Worm (Caenorhabditis elegans) whole organism, L4 larva: ENCODE measurements around the gene R02E12.4.

Experiments used
- D1046.2 ChIP-seq: fragments of 200-800 bp; sonication (Bioruptor generic); IDR thresholded peaks from 2 replicates; pipeline ENCODE4 v1.3.6; 2022; ENCODE audit warnings: missing genetic modification characterization, missing compliant biosample characterization
- F37D6.2 ChIP-seq: sonication (generic microtip); optimal IDR thresholded peaks from 2 replicates; lab custom pipeline; 2016; ENCODE audit warnings: mild to moderate bottlenecking, missing genetic modification characterization, missing compliant biosample characterization
- F49E8.2 ChIP-seq: sonication (generic microtip); optimal IDR thresholded peaks from 2 replicates; lab custom pipeline; 2016; ENCODE audit warnings: missing compliant biosample characterization, mild to moderate bottlenecking, missing genetic modification characterization, borderline replicate concordance
- T20F7.1 ChIP-seq: fragments of 200-800 bp; sonication (Bioruptor generic); optimal IDR thresholded peaks from 2 replicates; lab custom pipeline; 2018; ENCODE audit warnings: mild to moderate bottlenecking, missing genetic modification characterization, missing compliant biosample characterization
- Y105C5A.15 ChIP-seq: fragments of 200-800 bp; sonication (Bioruptor generic); IDR thresholded peaks from 2 replicates; pipeline ENCODE4 v1.3.6; 2022; ENCODE audit warnings: missing genetic modification characterization, missing compliant biosample characterization
- Y48G9A.11 ChIP-seq: fragments of 200-800 bp; sonication (Bioruptor generic); IDR thresholded peaks from 2 replicates; pipeline ENCODE4 v1.3.6; 2022; ENCODE audit warnings: missing genetic modification reagents, missing genetic modification characterization, missing compliant biosample characterization
- Y75B8A.6 ChIP-seq: fragments of 200-800 bp; sonication (Bioruptor generic); IDR thresholded peaks from 2 replicates; pipeline ENCODE4 v1.3.6; 2022; ENCODE audit warnings: missing genetic modification reagents, missing genetic modification characterization, missing compliant biosample characterization
- ZK546.5 ChIP-seq, 2 experiments: sonication (generic microtip); optimal IDR thresholded peaks; 2 replicates each; lab custom pipeline; 2017; ENCODE audit warnings: missing biosample characterization in 2 of 2, missing genetic modification characterization in 2 of 2
- aha-1 ChIP-seq: fragments of 150-350 bp; peaks from one replicate; lab custom pipeline; 2014; ENCODE audit warnings: missing biosample characterization, missing genetic modification characterization
- ceh-20 ChIP-seq: fragments of 200-800 bp; sonication (Bioruptor generic); IDR thresholded peaks from 2 replicates; pipeline ENCODE4 v1.3.6; 2022; ENCODE audit warnings: missing genetic modification reagents, missing genetic modification characterization, missing compliant biosample characterization
- ceh-28 ChIP-seq: fragments of 150-350 bp; optimal IDR thresholded peaks from 2 replicates; lab custom pipeline; 2014; ENCODE audit warnings: missing biosample characterization, missing genetic modification reagents, missing genetic modification characterization
- ceh-32 ChIP-seq: sonication (generic microtip); optimal IDR thresholded peaks from 2 replicates; lab custom pipeline; 2016; ENCODE audit warnings: mild to moderate bottlenecking, missing genetic modification characterization, missing compliant biosample characterization; ENCODE audit not compliant: poor library complexity
- ceh-82 ChIP-seq: sonication (generic microtip); optimal IDR thresholded peaks from 2 replicates; lab custom pipeline; 2017; ENCODE audit warnings: missing biosample characterization, missing genetic modification characterization
- cey-2 ChIP-seq: sonication (generic microtip); optimal IDR thresholded peaks from 3 replicates; lab custom pipeline; 2017; ENCODE audit warnings: missing genetic modification characterization, mild to moderate bottlenecking, missing compliant biosample characterization, antibody characterized with exemption, borderline replicate concordance; ENCODE audit not compliant: insufficient read depth
- ctbp-1 ChIP-seq: fragments of 200-800 bp; sonication (Bioruptor generic); IDR thresholded peaks from 2 replicates; pipeline ENCODE4 v1.3.6; 2022; ENCODE audit warnings: missing genetic modification reagents, missing genetic modification characterization, missing compliant biosample characterization
- daf-16 ChIP-seq, 3 experiments: sonication (generic microtip); optimal IDR thresholded peaks; 2 replicates each; lab custom pipeline; 2016 to 2017; ENCODE audit warnings: missing genetic modification characterization in 3 of 3, missing genetic modification reagents in 3 of 3, mild to moderate bottlenecking in 2 of 3, missing compliant biosample characterization in 2 of 3, missing biosample characterization in 1 of 3, moderate library complexity in 1 of 3
- daf-19 ChIP-seq: fragments of 200-800 bp; sonication (Bioruptor generic); conservative IDR thresholded peaks from 2 replicates; pipeline ENCODE4 v1.3.6; 2022; ENCODE audit warnings: missing genetic modification characterization, missing compliant biosample characterization
- daf-8 ChIP-seq: fragments of 200-800 bp; sonication (Bioruptor generic); IDR thresholded peaks from 2 replicates; pipeline ENCODE4 v1.3.6; 2022; ENCODE audit warnings: missing genetic modification characterization, missing compliant biosample characterization
- dmd-6 ChIP-seq: fragments of 200-800 bp; sonication (Bioruptor generic); IDR thresholded peaks from 2 replicates; pipeline ENCODE4 v1.3.6; 2022; ENCODE audit warnings: missing genetic modification reagents, missing genetic modification characterization, missing compliant biosample characterization
- dmd-8 ChIP-seq: fragments of 200-800 bp; sonication (Bioruptor generic); IDR thresholded peaks from 2 replicates; pipeline ENCODE4 v1.3.6; 2022; ENCODE audit warnings: missing genetic modification characterization, missing compliant biosample characterization
- dpl-1 ChIP-seq: fragments of 150-350 bp; optimal IDR thresholded peaks from 2 replicates; lab custom pipeline; 2014; ENCODE audit warnings: missing biosample characterization, missing genetic modification reagents, missing genetic modification characterization
- egl-43 ChIP-seq: fragments of 200-800 bp; sonication (Bioruptor generic); IDR thresholded peaks from 2 replicates; pipeline ENCODE4 v1.3.6; 2022; ENCODE audit warnings: missing genetic modification reagents, missing genetic modification characterization, missing compliant biosample characterization
- hlh-30 ChIP-seq: sonication (generic microtip); optimal IDR thresholded peaks from 2 replicates; lab custom pipeline; 2017; ENCODE audit warnings: antibody characterized with exemption, mild to moderate bottlenecking, missing genetic modification characterization, missing compliant biosample characterization; ENCODE audit not compliant: insufficient read depth
- hmg-1.1 ChIP-seq: fragments of 200-800 bp; sonication (Bioruptor generic); IDR thresholded peaks from 2 replicates; pipeline ENCODE4 v1.3.6; 2022; ENCODE audit warnings: missing genetic modification reagents, missing genetic modification characterization, missing compliant biosample characterization
- lim-7 ChIP-seq: fragments of 200-800 bp; sonication (Bioruptor generic); IDR thresholded peaks from 2 replicates; pipeline ENCODE4 v1.3.6; 2022; ENCODE audit warnings: missing genetic modification characterization, missing compliant biosample characterization
- lin-13 ChIP-seq: fragments of 150-350 bp; optimal IDR thresholded peaks from 2 replicates; lab custom pipeline; 2014; ENCODE audit warnings: missing biosample characterization, missing genetic modification reagents, missing genetic modification characterization
- lin-15B ChIP-seq: fragments of 150-350 bp; sonication (generic microtip); optimal IDR thresholded peaks from 3 replicates; lab custom pipeline; 2014; ENCODE audit warnings: missing biosample characterization, missing genetic modification characterization
- mdt-29 ChIP-seq: fragments of 200-800 bp; sonication (Bioruptor generic); IDR thresholded peaks from 2 replicates; pipeline ENCODE4 v1.3.6; 2022; ENCODE audit warnings: missing genetic modification reagents, missing genetic modification characterization, missing compliant biosample characterization
- mep-1 ChIP-seq: fragments of 150-350 bp; sonication (generic microtip); optimal IDR thresholded peaks from 3 replicates; lab custom pipeline; 2014; ENCODE audit warnings: missing biosample characterization, missing genetic modification characterization
- nhr-10 ChIP-seq: fragments of 150-350 bp; optimal IDR thresholded peaks from 2 replicates; lab custom pipeline; 2014; ENCODE audit warnings: missing biosample characterization, missing genetic modification characterization
- nhr-102 ChIP-seq: sonication (generic microtip); optimal IDR thresholded peaks from 2 replicates; lab custom pipeline; 2016; ENCODE audit warnings: mild to moderate bottlenecking, missing genetic modification characterization, moderate library complexity, missing compliant biosample characterization
- nhr-11 ChIP-seq: fragments of 150-350 bp; optimal IDR thresholded peaks from 2 replicates; lab custom pipeline; 2014; ENCODE audit warnings: missing biosample characterization, missing genetic modification characterization
- nhr-237 ChIP-seq: sonication (generic microtip); optimal IDR thresholded peaks from 2 replicates; lab custom pipeline; 2017; ENCODE audit warnings: missing biosample characterization, missing genetic modification characterization
- nhr-28 ChIP-seq: fragments of 150-350 bp; optimal IDR thresholded peaks from 2 replicates; lab custom pipeline; 2014; ENCODE audit warnings: missing biosample characterization, missing genetic modification characterization
- nhr-41 ChIP-seq: fragments of 200-800 bp; sonication (Bioruptor generic); IDR thresholded peaks from 2 replicates; pipeline ENCODE4 v1.3.6; 2022; ENCODE audit warnings: missing genetic modification reagents, missing genetic modification characterization, missing compliant biosample characterization
- nhr-42 ChIP-seq: fragments of 200-800 bp; sonication (Bioruptor generic); IDR thresholded peaks from 2 replicates; pipeline ENCODE4 v1.3.6; 2022; ENCODE audit warnings: missing genetic modification characterization, missing compliant biosample characterization
- nhr-48 ChIP-seq: sonication (generic microtip); optimal IDR thresholded peaks from 2 replicates; lab custom pipeline; 2016; ENCODE audit warnings: mild to moderate bottlenecking, missing genetic modification characterization, missing compliant biosample characterization
- nhr-6 ChIP-seq: fragments of 150-350 bp; optimal IDR thresholded peaks from 2 replicates; lab custom pipeline; 2014; ENCODE audit warnings: missing biosample characterization, missing genetic modification characterization
- nhr-76 ChIP-seq: fragments of 150-350 bp; optimal IDR thresholded peaks from 2 replicates; lab custom pipeline; 2014; ENCODE audit warnings: missing biosample characterization, missing genetic modification characterization
- nhr-77 ChIP-seq: fragments of 150-350 bp; optimal IDR thresholded peaks from 2 replicates; lab custom pipeline; 2014; ENCODE audit warnings: missing biosample characterization, missing genetic modification characterization
- pqm-1 ChIP-seq: sonication (generic microtip); optimal IDR thresholded peaks from 2 replicates; lab custom pipeline; 2017; ENCODE audit warnings: missing biosample characterization, missing genetic modification characterization
- set-16 ChIP-seq: fragments of 200-800 bp; sonication (Bioruptor generic); IDR thresholded peaks from 2 replicates; pipeline ENCODE4 v1.3.6; 2022; ENCODE audit warnings: missing genetic modification reagents, missing genetic modification characterization, missing compliant biosample characterization
- snpc-1.2 ChIP-seq: fragments of 200-800 bp; sonication (Bioruptor generic); IDR thresholded peaks from 2 replicates; pipeline ENCODE4 v1.3.6; 2022; ENCODE audit warnings: missing genetic modification reagents, missing genetic modification characterization, missing compliant biosample characterization
- snpc-4 ChIP-seq: fragments of 150-350 bp; optimal IDR thresholded peaks from 2 replicates; lab custom pipeline; 2014; ENCODE audit warnings: missing biosample characterization, missing genetic modification characterization
- spr-1 ChIP-seq: sonication (generic microtip); optimal IDR thresholded peaks from 2 replicates; lab custom pipeline; 2016; ENCODE audit warnings: mild to moderate bottlenecking, missing genetic modification characterization, missing compliant biosample characterization
- spr-3 ChIP-seq: fragments of 200-800 bp; sonication (Bioruptor generic); optimal IDR thresholded peaks from 2 replicates; lab custom pipeline; 2018; ENCODE audit warnings: mild to moderate bottlenecking, missing genetic modification characterization, missing compliant biosample characterization
- unc-130 ChIP-seq: sonication (generic microtip); optimal IDR thresholded peaks from 2 replicates; lab custom pipeline; 2016; ENCODE audit warnings: missing genetic modification reagents, missing genetic modification characterization, missing compliant biosample characterization
- vab-7 ChIP-seq: fragments of 200-800 bp; sonication (Bioruptor generic); IDR thresholded peaks from 2 replicates; pipeline ENCODE4 v1.3.6; 2022; ENCODE audit warnings: missing genetic modification reagents, missing genetic modification characterization, missing compliant biosample characterization
- zfp-3 ChIP-seq: fragments of 200-800 bp; sonication (Bioruptor generic); conservative IDR thresholded peaks from 2 replicates; pipeline ENCODE4 v1.3.6; 2022; ENCODE audit warnings: missing genetic modification reagents, missing genetic modification characterization, missing compliant biosample characterization
- zip-11 ChIP-seq: fragments of 200-800 bp; sonication (Bioruptor generic); IDR thresholded peaks from 2 replicates; pipeline ENCODE4 v1.3.6; 2022; ENCODE audit warnings: missing genetic modification characterization, missing compliant biosample characterization
- ztf-11 ChIP-seq: fragments of 150-350 bp; optimal IDR thresholded peaks from 2 replicates; lab custom pipeline; 2014; ENCODE audit warnings: missing biosample characterization, missing genetic modification characterization
- ztf-7 ChIP-seq: fragments of 150-350 bp; optimal IDR thresholded peaks from 2 replicates; lab custom pipeline; 2014; ENCODE audit warnings: missing biosample characterization, missing genetic modification characterization

The R02E12.4 gene

DNA sequence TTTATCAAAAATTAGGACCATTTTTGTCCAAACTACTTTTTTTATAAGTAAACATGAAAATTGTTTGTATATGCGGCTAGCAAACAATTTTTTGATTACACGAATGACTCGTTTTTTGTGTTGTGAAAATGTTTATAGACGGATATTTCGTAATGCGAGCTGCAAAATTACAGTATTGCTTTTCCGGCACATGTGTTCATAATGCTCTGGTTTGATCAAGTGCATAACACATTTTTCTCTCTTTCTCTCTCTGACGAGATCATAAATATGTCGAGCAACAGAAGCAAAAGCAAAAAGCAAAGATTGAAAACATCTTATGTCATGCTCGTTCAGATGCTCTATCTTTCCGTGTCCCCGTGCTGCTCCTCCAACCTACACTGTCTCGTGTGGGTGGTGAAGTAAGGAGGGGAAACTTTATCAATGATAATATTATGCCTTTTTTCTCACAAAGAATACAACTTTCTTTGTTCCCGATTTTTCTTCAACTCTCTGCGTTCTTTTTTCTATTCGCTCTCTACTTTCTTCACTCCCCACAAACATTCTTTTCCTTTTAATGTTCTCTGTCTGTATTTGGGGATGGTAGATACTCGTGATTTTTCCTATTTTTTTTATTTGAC is 13.6 kb downstream of the R02E12.4 start (continued):
- no peak for TF ChIP-seq nhr-76 (tag; lab: Kevin White, UChicago)
- no peak for TF ChIP-seq D1046.2 (GFP tag; lab: Robert Waterston, UW)
- TF ChIP-seq dmd-8 (GFP tag; lab: Robert Waterston, UW), result no peak
- no peak for TF ChIP-seq nhr-237 (tag; lab: Kevin White, UChicago)
- TF ChIP-seq T20F7.1 (GFP tag; lab: Kevin White, UChicago), result peak; percentile 18
- TF ChIP-seq pqm-1 (tag; lab: Kevin White, UChicago), result peak; percentile 53
- TF ChIP-seq mdt-29 (GFP tag; lab: Robert Waterston, UW), result no peak
- no peak for TF ChIP-seq lim-7 (GFP tag; lab: Robert Waterston, UW)
- TF ChIP-seq zfp-3, result no peak
- peak; percentile 93 for TF ChIP-seq aha-1 (tag; lab: Kevin White, UChicago)
- TF ChIP-seq nhr-10, result no peak
- TF ChIP-seq daf-8 (GFP tag; lab: Robert Waterston, UW), result no peak
- TF ChIP-seq nhr-6, result peak; percentile 28
- no peak for TF ChIP-seq cey-2 (tag; lab: Kevin White, UChicago)
- no peak for TF ChIP-seq nhr-11 (tag; lab: Kevin White, UChicago)
- no peak for TF ChIP-seq Y105C5A.15
- TF ChIP-seq vab-7 (GFP tag; lab: Robert Waterston, UW), result no peak
- TF ChIP-seq spr-3 (GFP tag; lab: Kevin White, UChicago), result no peak
- no peak for TF ChIP-seq ztf-7
- TF ChIP-seq ceh-20 (GFP tag; lab: Robert Waterston, UW), result no peak
- no peak for TF ChIP-seq ceh-82 (tag; lab: Kevin White, UChicago)
- no peak for TF ChIP-seq zip-11 (GFP tag; lab: Robert Waterston, UW)
- TF ChIP-seq F37D6.2 (tag; lab: Kevin White, UChicago), result no peak
- no peak for TF ChIP-seq nhr-41 (GFP tag; lab: Robert Waterston, UW)
- TF ChIP-seq set-16 (GFP tag; lab: Robert Waterston, UW), result no peak
- TF ChIP-seq dpl-1 (GFP tag; lab: Kevin White, UChicago), result no peak
- TF ChIP-seq ceh-28 (tag; lab: Kevin White, UChicago), result no peak
- no peak for TF ChIP-seq nhr-102 (tag; lab: Kevin White, UChicago)
- no peak for TF ChIP-seq snpc-1.2
- no peak for TF ChIP-seq spr-1
- peak; percentile 23; the same call in 1 of the 2 replicates for TF ChIP-seq hmg-1.1 (GFP tag; lab: Robert Waterston, UW)
- no peak for TF ChIP-seq ztf-11 (tag; lab: Kevin White, UChicago)
- no peak for TF ChIP-seq egl-43 (GFP tag; lab: Robert Waterston, UW)
- no peak for TF ChIP-seq F49E8.2 (tag; lab: Kevin White, UChicago)
- no peak for TF ChIP-seq ZK546.5 (tag; optimal IDR thresholded peaks at IDR 0.05; lab: Kevin White, UChicago)
- no peak for TF ChIP-seq snpc-4 (tag; lab: Kevin White, UChicago)
- no peak for TF ChIP-seq daf-19
- peak; percentile 68 for TF ChIP-seq dmd-6 (GFP tag; lab: Robert Waterston, UW)
- TF ChIP-seq nhr-42 (GFP tag; lab: Robert Waterston, UW), result no peak
- peak; percentile 82 for TF ChIP-seq hlh-30 (tag; lab: Kevin White, UChicago)
- no peak for TF ChIP-seq unc-130 (GFP tag; lab: Kevin White, UChicago)
- TF ChIP-seq daf-16 (GFP tag; optimal IDR thresholded peaks at IDR 0.05; lab: Kevin White, UChicago), result peak in 1 of 2 experiments; percentile 4
- peak; percentile 88 for TF ChIP-seq daf-16 (tag; optimal IDR thresholded peaks at IDR 0.05; lab: Kevin White, UChicago)
- peak; percentile 64 for TF ChIP-seq nhr-48
- TF ChIP-seq lin-15B (tag; lab: Kevin White, UChicago), result no peak
- no peak for TF ChIP-seq ceh-32 (tag; lab: Kevin White, UChicago)
- TF ChIP-seq Y48G9A.11 (GFP tag; lab: Robert Waterston, UW), result no peak
- peak; percentile 83 for TF ChIP-seq nhr-77 (tag; lab: Kevin White, UChicago)
- TF ChIP-seq nhr-28 (tag; lab: Kevin White, UChicago), result peak; percentile 98
- no peak for TF ChIP-seq Y75B8A.6 (GFP tag; lab: Robert Waterston, UW)
- TF ChIP-seq ctbp-1 (GFP tag; lab: Robert Waterston, UW), result no peak
- TF ChIP-seq lin-13 (GFP tag; lab: Kevin White, UChicago), result no peak
- peak; percentile 36 for TF ChIP-seq mep-1 (tag; lab: Kevin White, UChicago)
